Fruit fly (Drosophila melanogaster) whole organism, prepupa: Measurements from ENCODE around the gene CG4098.
A peak's percentile ranks its signal among the peaks of the same experiment; 100 is the strongest.

Source experiments
- Blimp-1 ChIP-seq: fragments of 200-800 bp; sonication (Bioruptor generic); optimal IDR thresholded peaks from 3 replicates; lab custom pipeline; 2017; ENCODE audit warnings: missing biosample characterization, missing genetic modification characterization, mild to moderate bottlenecking, moderate library complexity, missing genetic modification reagents
- CG10631 ChIP-seq: fragments of 200-800 bp; sonication (Bioruptor generic); optimal IDR thresholded peaks from 2 replicates; lab custom pipeline; 2016; ENCODE audit warnings: missing biosample characterization, missing genetic modification characterization
- CG10669 ChIP-seq: fragments of 200-800 bp; sonication (Bioruptor generic); optimal IDR thresholded peaks from 3 replicates; lab custom pipeline; 2018; ENCODE audit warnings: missing biosample characterization, mild to moderate bottlenecking, missing genetic modification characterization, moderate library complexity
- CG11294 ChIP-seq: fragments of 200-800 bp; sonication (Bioruptor generic); IDR thresholded peaks from 2 replicates; pipeline ENCODE4 v1.3.6; 2022; ENCODE audit warnings: missing biosample characterization, missing genetic modification characterization
- CG11762 ChIP-seq: fragments of 200-800 bp; sonication (Bioruptor generic); optimal IDR thresholded peaks from 3 replicates; lab custom pipeline; 2016; ENCODE audit warnings: missing biosample characterization, missing genetic modification characterization; ENCODE audit not compliant: insufficient read depth
- CG11902 ChIP-seq: fragments of 200-800 bp; sonication (Bioruptor generic); optimal IDR thresholded peaks from 3 replicates; lab custom pipeline; 2016; ENCODE audit warnings: missing biosample characterization, missing genetic modification characterization
- CG15336 ChIP-seq: fragments of 200-800 bp; sonication (Bioruptor generic); IDR thresholded peaks from 2 replicates; pipeline ENCODE4 v1.3.6; 2022; ENCODE audit warnings: missing biosample characterization, missing genetic modification characterization
- CG1621 ChIP-seq: fragments of 200-800 bp; sonication (Bioruptor generic); optimal IDR thresholded peaks from 3 replicates; lab custom pipeline; 2018; ENCODE audit warnings: missing biosample characterization, mild to moderate bottlenecking, missing genetic modification characterization
- CG3032 ChIP-seq: fragments of 200-800 bp; optimal IDR thresholded peaks from 2 replicates; lab custom pipeline; 2019; ENCODE audit warnings: missing biosample characterization, mild to moderate bottlenecking, missing genetic modification characterization, moderate library complexity
- CG31627 ChIP-seq: fragments of 200-800 bp; sonication (Bioruptor generic); optimal IDR thresholded peaks from 3 replicates; lab custom pipeline; 2016; ENCODE audit warnings: missing biosample characterization, missing genetic modification characterization
- CG32006 ChIP-seq: fragments of 200-800 bp; sonication (Bioruptor generic); optimal IDR thresholded peaks from 3 replicates; lab custom pipeline; 2017; ENCODE audit warnings: missing biosample characterization, mild to moderate bottlenecking, missing genetic modification characterization
- CG34406 ChIP-seq: fragments of 200-800 bp; sonication (Bioruptor generic); optimal IDR thresholded peaks from 3 replicates; lab custom pipeline; 2016; ENCODE audit warnings: missing biosample characterization, missing genetic modification characterization
- CG3919 ChIP-seq: fragments of 200-800 bp; sonication (Bioruptor generic); optimal IDR thresholded peaks from 3 replicates; lab custom pipeline; 2016; ENCODE audit warnings: missing biosample characterization, missing genetic modification characterization
- CG4318 ChIP-seq: fragments of 200-800 bp; sonication (Bioruptor generic); optimal IDR thresholded peaks from 3 replicates; lab custom pipeline; 2017; ENCODE audit warnings: missing biosample characterization, mild to moderate bottlenecking, missing genetic modification characterization
- CG6163 ChIP-seq: fragments of 200-800 bp; sonication (Bioruptor generic); IDR thresholded peaks from 3 replicates; pipeline ENCODE4 v1.3.6; 2022; ENCODE audit warnings: missing biosample characterization, missing genetic modification characterization
- CG6276 ChIP-seq: fragments of 200-800 bp; sonication (Bioruptor generic); optimal IDR thresholded peaks from 2 replicates; lab custom pipeline; 2017; ENCODE audit warnings: missing biosample characterization, mild to moderate bottlenecking, missing genetic modification characterization
- CG6808 ChIP-seq: fragments of 200-800 bp; sonication (Bioruptor generic); optimal IDR thresholded peaks from 3 replicates; lab custom pipeline; 2017; ENCODE audit warnings: missing biosample characterization, missing genetic modification characterization, mild to moderate bottlenecking, moderate library complexity, missing genetic modification reagents
- CG6854 ChIP-seq: fragments of 200-800 bp; sonication (Bioruptor generic); optimal IDR thresholded peaks from 2 replicates; lab custom pipeline; 2017; ENCODE audit warnings: missing biosample characterization, mild to moderate bottlenecking, missing genetic modification characterization
- CG8119 ChIP-seq: fragments of 200-800 bp; sonication (Bioruptor generic); IDR thresholded peaks from 3 replicates; pipeline ENCODE4 v1.3.6; 2022; ENCODE audit warnings: missing biosample characterization, missing genetic modification characterization
- CG8319 ChIP-seq: fragments of 200-800 bp; sonication (Bioruptor generic); optimal IDR thresholded peaks from 3 replicates; lab custom pipeline; 2016; ENCODE audit warnings: missing biosample characterization, missing genetic modification characterization
- CG8632 ChIP-seq: fragments of 200-800 bp; sonication (Bioruptor generic); optimal IDR thresholded peaks from 3 replicates; lab custom pipeline; 2016; ENCODE audit warnings: missing biosample characterization, missing genetic modification characterization
- CG9139 ChIP-seq: fragments of 200-800 bp; sonication (Bioruptor generic); optimal IDR thresholded peaks from 3 replicates; lab custom pipeline; 2017; ENCODE audit warnings: missing biosample characterization, mild to moderate bottlenecking, missing genetic modification characterization
- Eip75B ChIP-seq: fragments of 200-800 bp; sonication (Bioruptor generic); optimal IDR thresholded peaks from 3 replicates; lab custom pipeline; 2016; ENCODE audit warnings: missing biosample characterization, missing genetic modification characterization
- Eip78C ChIP-seq: fragments of 200-800 bp; sonication (Bioruptor generic); peaks from one replicate; lab custom pipeline; 2016; ENCODE audit warnings: missing biosample characterization, missing genetic modification characterization
- Eip93F ChIP-seq: fragments of 200-800 bp; sonication (Bioruptor generic); optimal IDR thresholded peaks from 2 replicates; lab custom pipeline; 2016; ENCODE audit warnings: missing biosample characterization, mild to moderate bottlenecking, missing genetic modification characterization
- Ets21C ChIP-seq: fragments of 200-800 bp; sonication (Bioruptor generic); optimal IDR thresholded peaks from 3 replicates; lab custom pipeline; 2016; ENCODE audit warnings: missing biosample characterization, missing genetic modification characterization
- Ets96B ChIP-seq: fragments of 200-800 bp; optimal IDR thresholded peaks from 2 replicates; lab custom pipeline; 2019; ENCODE audit warnings: missing biosample characterization, mild to moderate bottlenecking, missing genetic modification characterization, moderate library complexity
- Gug ChIP-seq: fragments of 200-800 bp; sonication (Bioruptor generic); IDR thresholded peaks from 2 replicates; pipeline ENCODE4 v1.3.6; 2022; ENCODE audit warnings: missing biosample characterization, missing genetic modification characterization
- Hr39 ChIP-seq: fragments of 200-800 bp; sonication (Bioruptor generic); optimal IDR thresholded peaks from 2 replicates; lab custom pipeline; 2016; ENCODE audit warnings: missing biosample characterization, missing genetic modification characterization
- Hr4 ChIP-seq: fragments of 200-800 bp; sonication (Bioruptor generic); optimal IDR thresholded peaks from 3 replicates; lab custom pipeline; 2016; ENCODE audit warnings: missing biosample characterization, missing genetic modification characterization
- Lpt ChIP-seq: fragments of 200-800 bp; sonication (Bioruptor generic); optimal IDR thresholded peaks from 3 replicates; lab custom pipeline; 2016; ENCODE audit warnings: missing biosample characterization, missing genetic modification characterization
- Met ChIP-seq: fragments of 200-800 bp; sonication (Bioruptor generic); optimal IDR thresholded peaks from 3 replicates; lab custom pipeline; 2016; ENCODE audit warnings: missing biosample characterization, missing genetic modification characterization
- OdsH ChIP-seq: fragments of 200-800 bp; sonication (Bioruptor generic); optimal IDR thresholded peaks from 3 replicates; lab custom pipeline; 2016; ENCODE audit warnings: missing biosample characterization, missing genetic modification characterization
- Smox ChIP-seq: fragments of 200-800 bp; sonication (Bioruptor generic); optimal IDR thresholded peaks from 3 replicates; lab custom pipeline; 2016; ENCODE audit warnings: missing biosample characterization, missing genetic modification characterization
- Sox102F ChIP-seq: fragments of 200-800 bp; sonication (Bioruptor generic); optimal IDR thresholded peaks from 2 replicates; lab custom pipeline; 2016; ENCODE audit warnings: missing biosample characterization, mild to moderate bottlenecking, missing genetic modification characterization
- Sox14 ChIP-seq: fragments of 200-800 bp; sonication (Bioruptor generic); optimal IDR thresholded peaks from 3 replicates; lab custom pipeline; 2016; ENCODE audit warnings: missing biosample characterization, missing genetic modification characterization
- Sox15 ChIP-seq: fragments of 200-800 bp; sonication (Bioruptor generic); optimal IDR thresholded peaks from 3 replicates; lab custom pipeline; 2016; ENCODE audit warnings: missing biosample characterization, missing genetic modification characterization
- achi ChIP-seq: fragments of 200-800 bp; sonication (Bioruptor generic); optimal IDR thresholded peaks from 3 replicates; lab custom pipeline; 2016; ENCODE audit warnings: missing biosample characterization, missing genetic modification characterization
- acj6 ChIP-seq: fragments of 200-800 bp; sonication (Bioruptor generic); optimal IDR thresholded peaks from 3 replicates; lab custom pipeline; 2016; ENCODE audit warnings: missing biosample characterization, missing genetic modification characterization
- cyc ChIP-seq: fragments of 200-800 bp; sonication (Bioruptor generic); optimal IDR thresholded peaks from 3 replicates; lab custom pipeline; 2016; ENCODE audit warnings: missing biosample characterization, missing genetic modification characterization
- dac ChIP-seq: fragments of 200-800 bp; sonication (Bioruptor generic); optimal IDR thresholded peaks from 2 replicates; lab custom pipeline; 2017; ENCODE audit warnings: missing biosample characterization, mild to moderate bottlenecking, missing genetic modification characterization
- dsx ChIP-seq: fragments of 200-800 bp; optimal IDR thresholded peaks from 3 replicates; lab custom pipeline; 2019; ENCODE audit warnings: missing biosample characterization, mild to moderate bottlenecking, missing genetic modification characterization, moderate library complexity; ENCODE audit not compliant: poor library complexity, severe bottlenecking
- esn ChIP-seq: fragments of 200-800 bp; sonication (Bioruptor generic); optimal IDR thresholded peaks from 2 replicates; lab custom pipeline; 2016; ENCODE audit warnings: missing biosample characterization, mild to moderate bottlenecking, missing genetic modification characterization, moderate library complexity
- fkh ChIP-seq: fragments of 200-800 bp; sonication (Bioruptor generic); optimal IDR thresholded peaks from 3 replicates; lab custom pipeline; 2017; ENCODE audit warnings: missing biosample characterization, mild to moderate bottlenecking, missing genetic modification characterization, moderate library complexity
- lz ChIP-seq: fragments of 200-800 bp; sonication (Bioruptor generic); optimal IDR thresholded peaks from 3 replicates; lab custom pipeline; 2016; ENCODE audit warnings: missing biosample characterization, missing genetic modification characterization
- net ChIP-seq: fragments of 200-800 bp; sonication (Bioruptor generic); optimal IDR thresholded peaks from 3 replicates; lab custom pipeline; 2016; ENCODE audit warnings: missing biosample characterization, missing genetic modification characterization
- salr ChIP-seq, 2 experiments: fragments of 200-800 bp; sonication (Bioruptor generic); optimal IDR thresholded peaks; 3 replicates each; lab custom pipeline; 2016 to 2018; ENCODE audit warnings: missing biosample characterization in 2 of 2, missing genetic modification characterization in 2 of 2, mild to moderate bottlenecking in 1 of 2
- spab ChIP-seq: fragments of 200-800 bp; sonication (Bioruptor generic); optimal IDR thresholded peaks from 2 replicates; lab custom pipeline; 2017; ENCODE audit warnings: missing biosample characterization, mild to moderate bottlenecking, missing genetic modification characterization, missing genetic modification reagents
- ss ChIP-seq, 2 experiments: fragments of 200-800 bp; sonication (Bioruptor generic); optimal IDR thresholded peaks; 2 replicates in 1 of 2; 3 replicates in 1 of 2; lab custom pipeline; 2017 to 2018; ENCODE audit warnings: mild to moderate bottlenecking in 2 of 2, missing biosample characterization in 2 of 2, missing genetic modification characterization in 2 of 2, moderate library complexity in 1 of 2
- svp ChIP-seq: fragments of 200-800 bp; sonication (Bioruptor generic); peaks from one replicate; lab custom pipeline; 2016; ENCODE audit warnings: missing biosample characterization, missing genetic modification characterization
- topi ChIP-seq: fragments of 200-800 bp; sonication (Bioruptor generic); optimal IDR thresholded peaks from 3 replicates; lab custom pipeline; 2016; ENCODE audit warnings: missing biosample characterization, missing genetic modification characterization
- vri ChIP-seq: fragments of 200-800 bp; sonication (Bioruptor generic); optimal IDR thresholded peaks from 3 replicates; lab custom pipeline; 2016; ENCODE audit warnings: missing biosample characterization, mild to moderate bottlenecking, missing genetic modification characterization

Gene CG4098

DNA sequence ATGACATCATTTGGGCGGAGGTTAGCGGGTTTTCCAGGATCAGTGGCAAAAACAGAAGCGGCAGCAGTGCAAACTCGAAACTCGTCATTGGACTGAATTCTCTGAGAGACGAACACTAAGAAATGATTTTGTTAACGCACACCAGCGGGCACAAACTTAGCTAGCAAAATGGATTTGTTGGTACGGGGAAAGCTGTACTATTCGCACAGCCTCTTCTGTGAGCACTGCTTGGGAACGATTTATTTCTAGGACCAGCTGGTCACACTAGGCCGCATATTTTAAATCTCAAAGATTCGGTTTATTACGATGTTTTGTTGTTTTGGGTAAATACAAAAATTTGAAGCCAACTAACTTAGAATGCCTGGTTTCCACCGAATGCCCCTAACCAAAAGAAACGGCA is at the start of gene CG4098:
Gene CG4098 (minus strand): TSS at position 228 of the 400 bp plus-strand sequence.
- TF ChIP-seq Hr39 (GFP tag; lab: Kevin White, UChicago) (peak; percentile 70), Met (GFP tag; lab: Kevin White, UChicago) (peak; percentile 39), CG4318 (GFP tag; lab: Kevin White, UChicago) (no peak), CG10631 (GFP tag; lab: Kevin White, UChicago) (peak; percentile 46), vri (GFP tag; lab: Kevin White, UChicago) (peak; percentile 23), Sox15 (GFP tag; lab: Kevin White, UChicago) (peak; percentile 1), achi (GFP tag; lab: Kevin White, UChicago) (peak; percentile 51), Eip78C (GFP tag; lab: Kevin White, UChicago) (peak; percentile 85), CG34406 (GFP tag; lab: Kevin White, UChicago) (peak; percentile 25), Sox14 (GFP tag; lab: Kevin White, UChicago) (peak; percentile 65), acj6 (GFP tag; lab: Kevin White, UChicago) (peak; percentile 66), CG11902 (GFP tag; lab: Kevin White, UChicago) (no peak), spab (no peak), CG11762 (peak; percentile 15), CG3032 (tag; lab: Kevin White, UChicago) (peak; percentile 53), CG31627 (GFP tag; lab: Kevin White, UChicago) (peak; percentile 60), topi (GFP tag; lab: Kevin White, UChicago) (peak; percentile 30), CG8119 (no peak), Eip93F (GFP tag; lab: Kevin White, UChicago) (no peak), CG6163 (GFP tag; lab: Robert Waterston, UW) (peak; percentile 78), Lpt (GFP tag; lab: Kevin White, UChicago) (no peak), CG6276 (GFP tag; lab: Kevin White, UChicago) (no peak), fkh (no peak), CG1621 (peak; percentile 58), OdsH (peak; percentile 69), Blimp-1 (GFP tag; lab: Kevin White, UChicago) (no peak), esn (GFP tag; lab: Kevin White, UChicago) (peak; percentile 69), CG8319 (GFP tag; lab: Kevin White, UChicago) (no peak), CG6808 (GFP tag; lab: Kevin White, UChicago) (peak; percentile 10), CG6854 (GFP tag; lab: Kevin White, UChicago) (no peak), CG3919 (GFP tag; lab: Kevin White, UChicago) (peak; percentile 81), CG32006 (peak; percentile 55), CG10669 (peak; percentile 13), lz (GFP tag; lab: Kevin White, UChicago) (peak; percentile 59), Sox102F (peak; percentile 20), ss (GFP tag; optimal IDR thresholded peaks at IDR 0.05; lab: Kevin White, UChicago) (peak in 1 of 2 experiments; percentile 40), dsx (GFP tag; lab: Kevin White, UChicago) (peak; percentile 53), Hr4 (GFP tag; lab: Kevin White, UChicago) (peak; percentile 68), Ets96B (tag; lab: Kevin White, UChicago) (peak; percentile 36), CG11294 (GFP tag; lab: Robert Waterston, UW) (peak; percentile 45; the same call in 1 of the 2 replicates), Gug (GFP tag; lab: Robert Waterston, UW) (peak; percentile 31; the same call in 1 of the 2 replicates), salr (GFP tag; optimal IDR thresholded peaks at IDR 0.05; lab: Kevin White, UChicago) (peak in 1 of 2 experiments; percentile 10), CG9139 (GFP tag; lab: Kevin White, UChicago) (no peak), dac (peak; percentile 38), svp (peak; percentile 79), CG15336 (GFP tag; lab: Robert Waterston, UW) (peak; percentile 58), Ets21C (GFP tag; lab: Kevin White, UChicago) (peak; percentile 14), Eip75B (peak; percentile 32), Smox (GFP tag; lab: Kevin White, UChicago) (peak; percentile 36), CG8632 (GFP tag; lab: Kevin White, UChicago) (peak; percentile 22), cyc (GFP tag; lab: Kevin White, UChicago) (peak; percentile 65), net (GFP tag; lab: Kevin White, UChicago) (peak; percentile 56)
